Worm (Caenorhabditis elegans) whole organism, mixed stage, embryonic: ENCODE results near the gene Y56A3A.7.
A peak's percentile ranks its signal among the peaks of the same experiment; 100 is the strongest.

Source experiments
- bed-3 ChIP-seq: fragments of 200-800 bp; sonication (Bioruptor generic); optimal IDR thresholded peaks from 3 replicates; lab custom pipeline; 2018; ENCODE audit warnings: mild to moderate bottlenecking, missing genetic modification characterization, moderate library complexity, missing compliant biosample characterization
- blmp-1 ChIP-seq: fragments of 150-350 bp; optimal IDR thresholded peaks from 2 replicates; lab custom pipeline; 2014; ENCODE audit warnings: missing biosample characterization, missing genetic modification characterization
- ceh-39 ChIP-seq: fragments of 150-350 bp; optimal IDR thresholded peaks from 2 replicates; lab custom pipeline; 2014; ENCODE audit warnings: missing biosample characterization, missing genetic modification characterization
- ceh-83 ChIP-seq: fragments of 200-800 bp; sonication (Bioruptor generic); optimal IDR thresholded peaks from 2 replicates; lab custom pipeline; 2018; ENCODE audit warnings: mild to moderate bottlenecking, missing genetic modification characterization, missing compliant biosample characterization
- ces-1 ChIP-seq: fragments of 150-350 bp; optimal IDR thresholded peaks from 2 replicates; lab custom pipeline; 2014; ENCODE audit warnings: missing biosample characterization, missing genetic modification reagents, missing genetic modification characterization
- cnd-1 ChIP-seq: fragments of 200-800 bp; sonication (Bioruptor generic); optimal IDR thresholded peaks from 2 replicates; lab custom pipeline; 2018; ENCODE audit warnings: mild to moderate bottlenecking, missing genetic modification characterization, missing compliant biosample characterization
- drap-1 ChIP-seq: fragments of 200-800 bp; sonication (Bioruptor generic); optimal IDR thresholded peaks from 3 replicates; lab custom pipeline; 2018; ENCODE audit warnings: mild to moderate bottlenecking, missing genetic modification characterization, missing compliant biosample characterization
- elt-3 ChIP-seq: fragments of 150-350 bp; optimal IDR thresholded peaks from 2 replicates; lab custom pipeline; 2014; ENCODE audit warnings: missing biosample characterization, missing genetic modification characterization
- flh-1 ChIP-seq: fragments of 200-800 bp; sonication (Bioruptor generic); optimal IDR thresholded peaks from 2 replicates; lab custom pipeline; 2018; ENCODE audit warnings: mild to moderate bottlenecking, missing genetic modification characterization, moderate library complexity, missing compliant biosample characterization
- ham-2 ChIP-seq: fragments of 200-800 bp; sonication (Bioruptor generic); optimal IDR thresholded peaks from 2 replicates; lab custom pipeline; 2018; ENCODE audit warnings: mild to moderate bottlenecking, missing genetic modification characterization, missing compliant biosample characterization
- hlh-1 ChIP-seq: fragments of 150-350 bp; optimal IDR thresholded peaks from 2 replicates; lab custom pipeline; 2014; ENCODE audit warnings: missing biosample characterization, missing genetic modification reagents, missing genetic modification characterization
- lin-13 ChIP-seq: fragments of 150-350 bp; optimal IDR thresholded peaks from 2 replicates; lab custom pipeline; 2014; ENCODE audit warnings: missing biosample characterization, missing genetic modification characterization
- lin-32 ChIP-seq: fragments of 200-800 bp; sonication (Bioruptor generic); optimal IDR thresholded peaks from 2 replicates; lab custom pipeline; 2018; ENCODE audit warnings: mild to moderate bottlenecking, missing genetic modification characterization, missing compliant biosample characterization
- mab-5 ChIP-seq: fragments of 150-350 bp; optimal IDR thresholded peaks from 2 replicates; lab custom pipeline; 2014; ENCODE audit warnings: missing biosample characterization, missing genetic modification characterization
- mls-2 ChIP-seq: sonication (generic microtip); optimal IDR thresholded peaks from 2 replicates; lab custom pipeline; 2016; ENCODE audit warnings: mild to moderate bottlenecking, missing genetic modification characterization, moderate library complexity, missing compliant biosample characterization
- nhr-12 ChIP-seq: fragments of 150-350 bp; optimal IDR thresholded peaks from 2 replicates; lab custom pipeline; 2014; ENCODE audit warnings: missing biosample characterization, missing genetic modification characterization
- nhr-2 ChIP-seq: fragments of 150-350 bp; optimal IDR thresholded peaks from 2 replicates; lab custom pipeline; 2014; ENCODE audit warnings: missing biosample characterization, missing genetic modification characterization
- nhr-237 ChIP-seq: fragments of 150-350 bp; optimal IDR thresholded peaks from 2 replicates; lab custom pipeline; 2014; ENCODE audit warnings: missing biosample characterization, missing genetic modification characterization
- nhr-28 ChIP-seq: fragments of 150-350 bp; optimal IDR thresholded peaks from 2 replicates; lab custom pipeline; 2014; ENCODE audit warnings: missing biosample characterization, missing genetic modification characterization
- nhr-76 ChIP-seq: sonication (generic microtip); optimal IDR thresholded peaks from 2 replicates; lab custom pipeline; 2017; ENCODE audit warnings: missing biosample characterization, missing genetic modification characterization
- sem-2 ChIP-seq: fragments of 200-800 bp; sonication (Bioruptor generic); optimal IDR thresholded peaks from 2 replicates; lab custom pipeline; 2018; ENCODE audit warnings: mild to moderate bottlenecking, missing genetic modification characterization, missing compliant biosample characterization
- snpc-4 ChIP-seq: fragments of 150-350 bp; optimal IDR thresholded peaks from 2 replicates; lab custom pipeline; 2014; ENCODE audit warnings: missing biosample characterization, missing genetic modification characterization
- tbx-8 ChIP-seq: fragments of 200-800 bp; sonication (Bioruptor generic); optimal IDR thresholded peaks from 2 replicates; lab custom pipeline; 2018; ENCODE audit warnings: mild to moderate bottlenecking, missing genetic modification characterization, moderate library complexity, missing compliant biosample characterization
- unc-120 ChIP-seq: sonication (generic microtip); optimal IDR thresholded peaks from 2 replicates; lab custom pipeline; 2017; ENCODE audit warnings: missing genetic modification characterization, missing compliant biosample characterization; ENCODE audit not compliant: poor library complexity, severe bottlenecking
- unc-39 ChIP-seq: fragments of 150-350 bp; optimal IDR thresholded peaks from 2 replicates; lab custom pipeline; 2014; ENCODE audit warnings: missing biosample characterization, missing genetic modification characterization
- unc-62 ChIP-seq: fragments of 150-350 bp; optimal IDR thresholded peaks from 2 replicates; lab custom pipeline; 2014; ENCODE audit warnings: missing biosample characterization, missing genetic modification reagents, missing genetic modification characterization
- ztf-11 ChIP-seq: fragments of 150-350 bp; optimal IDR thresholded peaks from 2 replicates; lab custom pipeline; 2014; ENCODE audit warnings: missing biosample characterization, missing genetic modification characterization

Gene Y56A3A.7

DNA sequence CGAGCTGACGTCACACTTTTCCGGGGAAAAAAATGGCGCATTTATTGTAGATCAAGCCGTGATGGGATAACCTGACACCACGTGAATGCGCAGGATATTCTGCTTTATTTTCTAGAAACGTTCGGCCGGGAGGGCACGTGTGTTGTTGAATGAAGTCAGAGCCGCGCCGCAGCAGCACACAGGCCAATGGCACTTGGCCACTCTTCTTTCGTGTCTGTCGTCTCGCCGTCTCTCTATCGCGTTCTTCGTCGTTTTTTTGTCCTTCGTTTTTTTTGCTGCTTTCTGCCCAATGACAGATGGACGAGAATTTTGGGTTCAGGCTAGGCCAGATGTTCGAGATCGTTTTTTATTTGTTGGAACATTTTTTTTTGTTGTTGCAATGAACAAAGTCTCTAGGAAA lies 34.7 kb upstream of the Y56A3A.7 start:
- TF ChIP-seq hlh-1, result no peak
- TF ChIP-seq cnd-1 (tag; lab: Kevin White, UChicago), result no peak
- TF ChIP-seq lin-32 (GFP tag; lab: Kevin White, UChicago), result peak; percentile 39
- TF ChIP-seq nhr-76 (tag; lab: Kevin White, UChicago), result no peak
- TF ChIP-seq blmp-1, result no peak
- no peak for TF ChIP-seq sem-2 (GFP tag; lab: Kevin White, UChicago)
- TF ChIP-seq mab-5, result no peak

DNA sequence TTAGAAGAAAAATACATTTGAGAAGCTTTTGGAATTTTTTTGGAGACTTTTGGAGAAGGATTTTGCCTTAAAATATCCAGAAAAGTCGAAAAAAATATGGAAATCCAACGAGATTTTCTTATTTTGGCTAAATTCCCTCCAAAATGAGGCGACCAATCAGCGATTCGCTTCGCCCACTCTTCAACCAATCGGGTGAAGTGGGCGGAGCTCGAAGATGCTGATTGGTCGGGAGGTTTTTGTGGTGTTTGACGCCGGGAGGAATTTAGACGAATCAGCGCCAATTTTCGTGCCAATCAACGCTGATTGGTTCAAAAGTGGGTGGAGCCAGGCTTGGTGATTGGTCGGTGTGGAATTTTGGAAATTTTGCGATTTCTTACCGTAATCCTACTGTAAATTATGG lies 33.9 kb upstream of the Y56A3A.7 start:
- TF ChIP-seq nhr-76 (tag; lab: Kevin White, UChicago), result no peak
- no peak for TF ChIP-seq lin-32 (GFP tag; lab: Kevin White, UChicago)
- TF ChIP-seq mls-2 (tag; lab: Kevin White, UChicago), result peak; percentile 2
- TF ChIP-seq hlh-1, result no peak
- TF ChIP-seq snpc-4, result no peak
- no peak for TF ChIP-seq tbx-8

ce11 chrIII:11978742-11979141 lies 31.9 kb upstream of the Y56A3A.7 start, which contains the start of gene Y56A3A.30:
TSS of gene Y56A3A.30 (minus strand) at chrIII:11979065.
- TF ChIP-seq lin-32 (GFP tag; lab: Kevin White, UChicago) (no peak), ces-1 (GFP tag; lab: Kevin White, UChicago) (no peak), unc-120 (tag; lab: Kevin White, UChicago) (no peak), mab-5 (no peak), unc-39 (tag; lab: Kevin White, UChicago) (no peak), cnd-1 (tag; lab: Kevin White, UChicago) (no peak), nhr-76 (tag; lab: Kevin White, UChicago) (no peak), bed-3 (GFP tag; lab: Kevin White, UChicago) (no peak), nhr-237 (tag; lab: Kevin White, UChicago) (no peak), nhr-28 (tag; lab: Kevin White, UChicago) (no peak)

DNA sequence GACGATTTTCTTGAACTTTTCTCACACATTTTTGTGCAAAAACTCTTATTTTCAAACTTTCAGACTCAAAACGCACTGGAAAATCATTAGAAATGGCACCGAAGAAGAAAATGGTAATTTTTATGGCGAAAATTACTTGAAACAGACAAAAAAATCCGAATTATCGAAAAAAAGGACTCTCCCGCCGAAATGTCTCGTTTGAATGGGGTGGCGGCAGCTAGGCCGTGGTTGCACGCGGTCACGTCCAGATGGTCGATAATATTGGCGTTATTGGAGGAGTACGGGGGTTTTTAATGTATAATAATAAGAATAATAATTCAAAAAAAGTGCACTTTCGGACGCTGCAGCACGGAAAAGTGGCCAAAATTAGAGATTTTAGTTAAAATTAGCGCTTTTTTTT lies 27.6 kb upstream of the Y56A3A.7 start, which contains the start of gene Y56A3A.31:
Y56A3A.31 (plus strand) TSS at position 64 of the 400 bp plus-strand sequence.
- TF ChIP-seq ceh-39 (tag; lab: Kevin White, UChicago) (peak; percentile 61), unc-62 (GFP tag; lab: Kevin White, UChicago) (no peak)

DNA sequence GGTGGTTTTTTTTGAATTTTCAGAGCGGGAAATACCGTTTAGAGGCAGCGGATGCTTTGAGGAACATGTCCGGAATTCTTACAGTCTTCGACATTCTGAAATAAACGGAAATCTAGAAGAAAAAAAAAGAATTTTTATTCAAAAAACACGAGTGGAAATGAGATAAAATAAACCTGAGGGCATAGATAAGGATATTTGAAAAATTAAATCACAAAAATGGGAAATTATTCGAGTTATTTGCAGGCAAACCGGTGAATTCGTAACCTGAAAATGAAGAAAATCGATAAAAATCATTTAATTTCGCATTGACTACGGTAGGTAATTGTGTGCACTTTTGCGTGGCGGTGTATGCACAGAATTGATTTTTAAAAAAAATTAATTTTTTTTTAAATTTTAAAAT lies 27.2 kb upstream of the Y56A3A.7 start, which contains the start of gene ung-1:
ung-1 (minus strand) TSS at position 101 of the 400 bp plus-strand sequence.
- no peak for TF ChIP-seq blmp-1
- no peak for TF ChIP-seq nhr-12 (tag; lab: Kevin White, UChicago)
- TF ChIP-seq unc-120 (tag; lab: Kevin White, UChicago), result no peak
- TF ChIP-seq nhr-237 (tag; lab: Kevin White, UChicago), result no peak
- TF ChIP-seq ceh-83, result no peak
- TF ChIP-seq bed-3 (GFP tag; lab: Kevin White, UChicago), result no peak
- no peak for TF ChIP-seq nhr-2 (tag; lab: Kevin White, UChicago)
- no peak for TF ChIP-seq ztf-11 (tag; lab: Kevin White, UChicago)
- no peak for TF ChIP-seq elt-3 (tag; lab: Kevin White, UChicago)
- TF ChIP-seq drap-1, result no peak
- TF ChIP-seq, all 35 proteins: peak for 0

DNA sequence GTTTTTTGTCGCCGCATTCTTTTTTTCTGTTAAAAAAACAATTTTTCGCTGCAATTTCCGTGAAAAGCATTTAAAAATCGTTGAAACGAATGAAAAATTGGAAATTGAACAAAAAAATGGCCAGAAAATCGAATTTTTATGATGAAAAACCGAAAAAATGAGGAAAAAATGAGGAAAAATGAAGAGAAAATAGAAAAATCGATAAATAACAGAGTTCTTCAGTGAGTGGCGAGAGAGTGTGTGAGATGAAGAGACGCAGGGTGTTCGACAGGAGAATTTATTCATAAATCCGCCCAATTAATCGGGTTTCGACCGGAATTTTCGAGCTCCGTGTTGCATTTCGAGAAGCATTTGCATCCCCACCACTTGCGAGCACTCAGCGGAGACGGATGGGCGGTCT lies 24.5 kb upstream of the Y56A3A.7 start, which contains the start of gene Y56A3A.28:
Y56A3A.28 (minus strand) TSS at position 33 of the 400 bp plus-strand sequence.
- TF ChIP-seq tbx-8 (no peak), ces-1 (GFP tag; lab: Kevin White, UChicago) (peak; percentile 46)

DNA sequence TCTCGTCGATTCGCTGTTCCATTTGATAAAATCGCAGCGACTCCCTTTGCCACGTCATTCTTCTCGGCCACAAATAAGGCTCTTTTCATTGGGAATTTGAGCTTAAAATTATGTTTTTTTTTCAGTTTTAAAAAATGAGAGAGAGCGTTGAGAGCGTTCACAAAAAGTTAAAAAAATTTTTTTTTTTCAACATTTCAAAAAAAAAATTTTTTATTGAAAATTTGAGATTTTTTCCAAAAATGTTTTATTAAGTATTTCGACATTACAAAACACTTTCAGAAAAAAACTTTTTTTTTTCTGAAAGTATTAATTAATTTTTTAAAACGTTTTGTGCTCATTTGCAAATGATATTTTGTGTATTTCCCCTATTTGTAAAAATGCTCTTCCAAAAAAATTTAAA lies 13.3 kb upstream of the Y56A3A.7 start, which contains the start of gene top-3:
top-3 (minus strand) TSS at position 101 of the 400 bp plus-strand sequence.
- no peak for TF ChIP-seq unc-39 (tag; lab: Kevin White, UChicago)
- no peak for TF ChIP-seq nhr-2 (tag; lab: Kevin White, UChicago)
- TF ChIP-seq hlh-1, result no peak
- TF ChIP-seq ces-1 (GFP tag; lab: Kevin White, UChicago), result no peak
- no peak for TF ChIP-seq drap-1
- no peak for TF ChIP-seq blmp-1
- no peak for TF ChIP-seq lin-13 (tag; lab: Kevin White, UChicago)
- no peak for TF ChIP-seq elt-3 (tag; lab: Kevin White, UChicago)
- no peak for TF ChIP-seq sem-2 (GFP tag; lab: Kevin White, UChicago)
- no peak for TF ChIP-seq nhr-28 (tag; lab: Kevin White, UChicago)
- TF ChIP-seq tbx-8, result no peak
- no peak for TF ChIP-seq ham-2
- no peak for TF ChIP-seq ceh-39 (tag; lab: Kevin White, UChicago)
- no peak for TF ChIP-seq nhr-76 (tag; lab: Kevin White, UChicago)
- no peak for TF ChIP-seq mab-5
- TF ChIP-seq nhr-12 (tag; lab: Kevin White, UChicago), result no peak
- no peak for TF ChIP-seq mls-2 (tag; lab: Kevin White, UChicago)
- no peak for TF ChIP-seq ceh-83
- TF ChIP-seq flh-1 (GFP tag; lab: Kevin White, UChicago), result no peak
